Worm (Caenorhabditis elegans) whole organism, L4 larva: ENCODE measurements around the gene igcm-1.
A peak's percentile ranks its signal among the peaks of the same experiment; 100 is the strongest.

ENCODE experiments used
- D1046.2 ChIP-seq: fragments of 200-800 bp; sonication (Bioruptor generic); IDR thresholded peaks from 2 replicates; pipeline ENCODE4 v1.3.6; 2022; ENCODE audit warnings: missing genetic modification characterization, missing compliant biosample characterization
- F10B5.3 ChIP-seq: sonication (generic microtip); optimal IDR thresholded peaks from 2 replicates; lab custom pipeline; 2016; ENCODE audit warnings: mild to moderate bottlenecking, missing genetic modification characterization, missing compliant biosample characterization
- F26F4.8 ChIP-seq: fragments of 200-800 bp; sonication (Bioruptor generic); conservative IDR thresholded peaks from 2 replicates; pipeline ENCODE4 v1.3.6; 2022; ENCODE audit warnings: missing genetic modification characterization, missing compliant biosample characterization
- F37D6.2 ChIP-seq: sonication (generic microtip); optimal IDR thresholded peaks from 2 replicates; lab custom pipeline; 2016; ENCODE audit warnings: mild to moderate bottlenecking, missing genetic modification characterization, missing compliant biosample characterization
- T26A8.4 ChIP-seq: fragments of 200-800 bp; sonication (Bioruptor generic); IDR thresholded peaks from 2 replicates; pipeline ENCODE4 v1.3.6; 2022; ENCODE audit warnings: missing genetic modification characterization, missing compliant biosample characterization
- Y48G9A.11 ChIP-seq: fragments of 200-800 bp; sonication (Bioruptor generic); IDR thresholded peaks from 2 replicates; pipeline ENCODE4 v1.3.6; 2022; ENCODE audit warnings: missing genetic modification reagents, missing genetic modification characterization, missing compliant biosample characterization
- ZK546.5 ChIP-seq, 2 experiments: sonication (generic microtip); optimal IDR thresholded peaks; 2 replicates each; lab custom pipeline; 2017; ENCODE audit warnings: missing biosample characterization in 2 of 2, missing genetic modification characterization in 2 of 2
- aha-1 ChIP-seq: fragments of 150-350 bp; peaks from one replicate; lab custom pipeline; 2014; ENCODE audit warnings: missing biosample characterization, missing genetic modification characterization
- arid-1 ChIP-seq: fragments of 200-800 bp; sonication (Bioruptor generic); conservative IDR thresholded peaks from 2 replicates; pipeline ENCODE4 v1.3.6; 2022; ENCODE audit warnings: missing genetic modification reagents, missing genetic modification characterization, missing compliant biosample characterization
- ceh-28 ChIP-seq: fragments of 150-350 bp; optimal IDR thresholded peaks from 2 replicates; lab custom pipeline; 2014; ENCODE audit warnings: missing biosample characterization, missing genetic modification reagents, missing genetic modification characterization
- ceh-44 ChIP-seq: fragments of 200-800 bp; sonication (Bioruptor generic); IDR thresholded peaks from 2 replicates; pipeline ENCODE4 v1.3.6; 2022; ENCODE audit warnings: missing genetic modification reagents, missing genetic modification characterization, missing compliant biosample characterization
- ces-1 ChIP-seq: fragments of 150-350 bp; sonication (generic microtip); optimal IDR thresholded peaks from 4 replicates; lab custom pipeline; 2014; ENCODE audit warnings: missing biosample characterization, missing genetic modification reagents, missing genetic modification characterization
- cey-2 ChIP-seq: sonication (generic microtip); optimal IDR thresholded peaks from 3 replicates; lab custom pipeline; 2017; ENCODE audit warnings: missing genetic modification characterization, mild to moderate bottlenecking, missing compliant biosample characterization, antibody characterized with exemption, borderline replicate concordance; ENCODE audit not compliant: insufficient read depth
- daf-8 ChIP-seq: fragments of 200-800 bp; sonication (Bioruptor generic); IDR thresholded peaks from 2 replicates; pipeline ENCODE4 v1.3.6; 2022; ENCODE audit warnings: missing genetic modification characterization, missing compliant biosample characterization
- dmd-6 ChIP-seq: fragments of 200-800 bp; sonication (Bioruptor generic); IDR thresholded peaks from 2 replicates; pipeline ENCODE4 v1.3.6; 2022; ENCODE audit warnings: missing genetic modification reagents, missing genetic modification characterization, missing compliant biosample characterization
- dmd-9 ChIP-seq: fragments of 200-800 bp; sonication (Bioruptor generic); IDR thresholded peaks from 2 replicates; pipeline ENCODE4 v1.3.6; 2022; ENCODE audit warnings: missing genetic modification reagents, missing genetic modification characterization, missing compliant biosample characterization
- dve-1 ChIP-seq: sonication (generic microtip); optimal IDR thresholded peaks from 2 replicates; lab custom pipeline; 2017; ENCODE audit warnings: antibody characterized with exemption, mild to moderate bottlenecking, missing genetic modification characterization, missing compliant biosample characterization; ENCODE audit not compliant: insufficient read depth
- egl-27 ChIP-seq: sonication (generic microtip); optimal IDR thresholded peaks from 3 replicates; lab custom pipeline; 2017; ENCODE audit warnings: missing biosample characterization, missing genetic modification reagents, missing genetic modification characterization
- hif-1 ChIP-seq, 2 experiments: sonication (generic microtip); optimal IDR thresholded peaks; 2 replicates each; lab custom pipeline; 2016 to 2017; ENCODE audit warnings: missing compliant biosample characterization in 2 of 2, missing genetic modification characterization in 2 of 2, missing genetic modification reagents in 2 of 2, missing genotype in 2 of 2, mild to moderate bottlenecking in 1 of 2
- hlh-11 ChIP-seq: fragments of 200-800 bp; sonication (Bioruptor generic); optimal IDR thresholded peaks from 2 replicates; lab custom pipeline; 2018; ENCODE audit warnings: mild to moderate bottlenecking, missing genetic modification characterization, missing compliant biosample characterization
- hlh-30 ChIP-seq: sonication (generic microtip); optimal IDR thresholded peaks from 2 replicates; lab custom pipeline; 2017; ENCODE audit warnings: antibody characterized with exemption, mild to moderate bottlenecking, missing genetic modification characterization, missing compliant biosample characterization; ENCODE audit not compliant: insufficient read depth
- jun-1 ChIP-seq: fragments of 150-350 bp; optimal IDR thresholded peaks from 2 replicates; lab custom pipeline; 2014; ENCODE audit warnings: missing biosample characterization, missing genetic modification reagents, missing genetic modification characterization
- lim-7 ChIP-seq: fragments of 200-800 bp; sonication (Bioruptor generic); IDR thresholded peaks from 2 replicates; pipeline ENCODE4 v1.3.6; 2022; ENCODE audit warnings: missing genetic modification characterization, missing compliant biosample characterization
- lin-1 ChIP-seq: fragments of 200-800 bp; sonication (Bioruptor generic); IDR thresholded peaks from 2 replicates; pipeline ENCODE4 v1.3.6; 2022; ENCODE audit warnings: missing genetic modification reagents, missing genetic modification characterization, missing compliant biosample characterization
- lin-15B ChIP-seq: fragments of 150-350 bp; sonication (generic microtip); optimal IDR thresholded peaks from 3 replicates; lab custom pipeline; 2014; ENCODE audit warnings: missing biosample characterization, missing genetic modification characterization
- lin-29 ChIP-seq: fragments of 200-800 bp; sonication (Bioruptor generic); IDR thresholded peaks from 2 replicates; pipeline ENCODE4 v1.3.6; 2022; ENCODE audit warnings: missing genetic modification reagents, missing genetic modification characterization, missing compliant biosample characterization
- lsy-2 ChIP-seq, 2 experiments: fragments of 150-350 bp in 1 of 2; sonication (generic microtip) in 1 of 2; optimal IDR thresholded peaks; 2 replicates each; lab custom pipeline; 2014 to 2017; ENCODE audit warnings: missing biosample characterization in 2 of 2, missing genetic modification characterization in 2 of 2
- madf-5 ChIP-seq, 2 experiments: fragments of 200-800 bp; sonication (Bioruptor generic); IDR thresholded peaks; 2 replicates each; pipeline ENCODE4 v1.3.6; 2022; ENCODE audit warnings: missing compliant biosample characterization in 2 of 2, missing genetic modification characterization in 2 of 2
- madf-9 ChIP-seq: fragments of 200-800 bp; sonication (Bioruptor generic); conservative IDR thresholded peaks from 2 replicates; pipeline ENCODE4 v1.3.6; 2022; ENCODE audit warnings: missing genetic modification reagents, missing genetic modification characterization, missing compliant biosample characterization
- mdl-1 ChIP-seq, 2 experiments: fragments of 150-350 bp in 1 of 2; sonication (generic microtip) in 1 of 2; optimal IDR thresholded peaks; 2 replicates each; lab custom pipeline; 2014 to 2017; ENCODE audit warnings: missing biosample characterization in 2 of 2, missing genetic modification characterization in 2 of 2
- mdt-29 ChIP-seq: fragments of 200-800 bp; sonication (Bioruptor generic); IDR thresholded peaks from 2 replicates; pipeline ENCODE4 v1.3.6; 2022; ENCODE audit warnings: missing genetic modification reagents, missing genetic modification characterization, missing compliant biosample characterization
- mep-1 ChIP-seq: fragments of 150-350 bp; sonication (generic microtip); optimal IDR thresholded peaks from 3 replicates; lab custom pipeline; 2014; ENCODE audit warnings: missing biosample characterization, missing genetic modification characterization
- mxl-2 ChIP-seq: fragments of 200-800 bp; sonication (Bioruptor generic); conservative IDR thresholded peaks from 2 replicates; pipeline ENCODE4 v1.3.6; 2022; ENCODE audit warnings: missing genetic modification reagents, missing genetic modification characterization, missing compliant biosample characterization
- mxl-3 ChIP-seq: fragments of 200-800 bp; sonication (Bioruptor generic); optimal IDR thresholded peaks from 2 replicates; lab custom pipeline; 2018; ENCODE audit warnings: mild to moderate bottlenecking, missing genetic modification characterization, missing compliant biosample characterization
- nhr-10 ChIP-seq: fragments of 150-350 bp; optimal IDR thresholded peaks from 2 replicates; lab custom pipeline; 2014; ENCODE audit warnings: missing biosample characterization, missing genetic modification characterization
- nhr-111 ChIP-seq: fragments of 200-800 bp; sonication (Bioruptor generic); optimal IDR thresholded peaks from 2 replicates; lab custom pipeline; 2018; ENCODE audit warnings: mild to moderate bottlenecking, missing genetic modification characterization, missing compliant biosample characterization
- nhr-28 ChIP-seq: fragments of 150-350 bp; optimal IDR thresholded peaks from 2 replicates; lab custom pipeline; 2014; ENCODE audit warnings: missing biosample characterization, missing genetic modification characterization
- nhr-6 ChIP-seq: fragments of 150-350 bp; optimal IDR thresholded peaks from 2 replicates; lab custom pipeline; 2014; ENCODE audit warnings: missing biosample characterization, missing genetic modification characterization
- nhr-77 ChIP-seq: fragments of 150-350 bp; optimal IDR thresholded peaks from 2 replicates; lab custom pipeline; 2014; ENCODE audit warnings: missing biosample characterization, missing genetic modification characterization
- saeg-2 ChIP-seq: fragments of 200-800 bp; sonication (Bioruptor generic); IDR thresholded peaks from 2 replicates; pipeline ENCODE4 v1.3.6; 2022; ENCODE audit warnings: missing genetic modification reagents, missing genetic modification characterization, missing compliant biosample characterization
- snpc-1.2 ChIP-seq: fragments of 200-800 bp; sonication (Bioruptor generic); IDR thresholded peaks from 2 replicates; pipeline ENCODE4 v1.3.6; 2022; ENCODE audit warnings: missing genetic modification reagents, missing genetic modification characterization, missing compliant biosample characterization
- tag-97 ChIP-seq: fragments of 200-800 bp; sonication (Bioruptor generic); IDR thresholded peaks from 2 replicates; pipeline ENCODE4 v1.3.6; 2022; ENCODE audit warnings: missing genetic modification characterization, missing compliant biosample characterization
- tra-1 ChIP-seq: fragments of 200-800 bp; sonication (Bioruptor generic); IDR thresholded peaks from 2 replicates; pipeline ENCODE4 v1.3.6; 2022; ENCODE audit warnings: missing genetic modification reagents, missing genetic modification characterization, missing compliant biosample characterization
- unc-39 ChIP-seq: sonication (generic microtip); optimal IDR thresholded peaks from 2 replicates; lab custom pipeline; 2017; ENCODE audit warnings: missing biosample characterization, missing genetic modification characterization
- zag-1 ChIP-seq: fragments of 150-350 bp; optimal IDR thresholded peaks from 2 replicates; lab custom pipeline; 2014; ENCODE audit warnings: missing biosample characterization, missing genetic modification characterization

The igcm-1 gene

DNA sequence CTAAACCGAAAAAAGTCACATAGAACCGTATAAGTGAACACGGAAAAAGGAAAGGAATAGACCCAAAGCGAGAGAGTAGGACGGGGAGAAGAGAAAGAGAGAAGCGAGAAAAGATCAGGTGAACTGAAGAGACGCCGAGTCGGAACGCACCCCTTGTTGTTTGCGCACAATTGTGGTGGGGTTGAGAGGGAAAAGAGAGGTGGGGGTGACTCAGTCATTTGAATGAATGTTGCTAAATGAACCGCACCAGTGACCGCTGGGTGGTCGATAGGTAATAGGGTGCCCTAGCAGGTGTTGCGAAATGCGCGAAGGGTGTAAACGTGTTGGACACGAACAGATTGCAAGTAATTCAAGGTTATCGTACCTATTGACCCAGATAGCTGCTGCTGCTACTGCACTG is 19.7 kb upstream of the igcm-1 start, which contains the start of gene lgl-1 (continued):
- TF ChIP-seq lin-1 (GFP tag; lab: Robert Waterston, UW) (no peak), unc-39 (tag; lab: Kevin White, UChicago) (no peak), madf-9 (GFP tag; lab: Robert Waterston, UW) (no peak), mdt-29 (GFP tag; lab: Robert Waterston, UW) (no peak), madf-5 (GFP tag; IDR thresholded peaks at IDR 0.05; lab: Robert Waterston, UW) (no peak), ZK546.5 (tag; optimal IDR thresholded peaks at IDR 0.05; lab: Kevin White, UChicago) (no peak), dmd-6 (GFP tag; lab: Robert Waterston, UW) (no peak), nhr-28 (tag; lab: Kevin White, UChicago) (peak; percentile 52), lin-15B (tag; lab: Kevin White, UChicago) (no peak), ces-1 (GFP tag; lab: Kevin White, UChicago) (no peak), tag-97 (no peak), mxl-2 (GFP tag; lab: Robert Waterston, UW) (no peak), T26A8.4 (0 out of 2 replicates have a peak, but pooled peaks have one; percentile 31), F26F4.8 (GFP tag; lab: Robert Waterston, UW) (no peak), hlh-11 (peak; percentile 39), egl-27 (tag; lab: Kevin White, UChicago) (no peak), ceh-28 (tag; lab: Kevin White, UChicago) (no peak), F37D6.2 (tag; lab: Kevin White, UChicago) (no peak), saeg-2 (GFP tag; lab: Robert Waterston, UW) (no peak), mep-1 (tag; lab: Kevin White, UChicago) (peak; percentile 45), tra-1 (no peak), mxl-3 (GFP tag; lab: Kevin White, UChicago) (peak; percentile 45), daf-8 (GFP tag; lab: Robert Waterston, UW) (no peak)

DNA sequence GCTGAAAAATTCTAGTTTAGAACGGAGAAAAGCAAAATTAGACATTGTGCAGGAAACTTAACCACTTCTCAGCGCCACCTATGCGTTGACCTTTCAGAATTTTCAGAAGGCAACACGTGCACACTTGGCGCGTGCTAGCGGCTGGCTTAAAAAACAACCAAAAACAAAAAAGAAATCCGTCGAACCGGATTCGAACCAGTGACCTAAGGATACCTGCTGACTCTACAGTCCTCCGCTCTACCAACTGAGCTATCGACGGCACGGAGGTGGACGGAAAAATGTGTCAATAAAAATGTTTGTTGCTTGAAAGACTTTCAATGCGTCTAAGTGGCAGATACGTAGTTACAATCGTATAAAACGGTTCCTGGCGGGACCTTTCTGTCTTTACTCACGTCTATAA is 13.9 kb upstream of the igcm-1 start:
- TF ChIP-seq ceh-44 (GFP tag; lab: Robert Waterston, UW) (0 out of 2 replicates have a peak, but pooled peaks have one; percentile 8), Y48G9A.11 (GFP tag; lab: Robert Waterston, UW) (0 out of 2 replicates have a peak, but pooled peaks have one; percentile 13), aha-1 (tag; lab: Kevin White, UChicago) (peak; percentile 86), nhr-6 (tag; lab: Kevin White, UChicago) (no peak), lin-29 (GFP tag; lab: Robert Waterston, UW) (no peak), arid-1 (GFP tag; lab: Robert Waterston, UW) (peak; percentile 57), hlh-30 (tag; lab: Kevin White, UChicago) (peak; percentile 42), mxl-2 (GFP tag; lab: Robert Waterston, UW) (0 out of 2 replicates have a peak, but pooled peaks have one; percentile 55), zag-1 (tag; lab: Kevin White, UChicago) (no peak), lim-7 (GFP tag; lab: Robert Waterston, UW) (peak; percentile 55; the same call in 1 of the 2 replicates), hlh-11 (peak; percentile 5), dmd-6 (GFP tag; lab: Robert Waterston, UW) (peak; percentile 21; the same call in 1 of the 2 replicates), nhr-111 (no peak), snpc-1.2 (GFP tag; lab: Robert Waterston, UW) (peak; percentile 56; the same call in 1 of the 2 replicates), D1046.2 (0 out of 2 replicates have a peak, but pooled peaks have one; percentile 25), madf-9 (GFP tag; lab: Robert Waterston, UW) (0 out of 2 replicates have a peak, but pooled peaks have one; percentile 20), dmd-9 (GFP tag; lab: Robert Waterston, UW) (0 out of 2 replicates have a peak, but pooled peaks have one; percentile 42)

DNA sequence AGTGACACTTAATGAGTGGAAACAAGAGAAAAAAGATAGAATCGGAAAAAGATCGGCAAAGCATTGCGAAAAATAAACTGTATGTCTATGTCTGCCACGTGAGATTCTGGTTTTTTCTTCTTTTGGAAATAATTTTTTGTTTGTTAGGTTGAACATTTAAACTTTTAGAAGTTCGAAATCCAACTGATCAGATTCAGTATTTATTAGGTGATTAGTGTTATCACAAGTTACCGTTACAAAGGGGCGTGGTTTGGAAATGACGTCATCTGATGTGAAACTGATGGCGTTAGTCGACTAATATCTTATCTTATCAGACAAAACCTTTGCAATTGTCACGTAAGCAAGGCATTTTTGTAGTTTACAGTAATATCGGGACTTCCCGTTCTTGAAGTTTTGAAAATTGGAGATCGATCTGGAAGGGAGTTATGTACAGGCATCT is 13.0 kb upstream of the igcm-1 start:
- no peak for TF ChIP-seq ces-1 (GFP tag; lab: Kevin White, UChicago)
- TF ChIP-seq F10B5.3 = no peak
- no peak for TF ChIP-seq F37D6.2 (tag; lab: Kevin White, UChicago)
- TF ChIP-seq dve-1 (tag; lab: Kevin White, UChicago) = peak; percentile 14
- peak; percentile 36 for TF ChIP-seq cey-2 (tag; lab: Kevin White, UChicago)
- TF ChIP-seq ZK546.5 (tag; optimal IDR thresholded peaks at IDR 0.05; lab: Kevin White, UChicago) = no peak
- peak; percentile 27 for TF ChIP-seq nhr-77 (tag; lab: Kevin White, UChicago)
- peak; percentile 74 for TF ChIP-seq hlh-30 (tag; lab: Kevin White, UChicago)
- TF ChIP-seq jun-1 (tag; lab: Kevin White, UChicago) = no peak
- peak in 1 of 2 experiments; percentile 35 for TF ChIP-seq lsy-2 (tag; optimal IDR thresholded peaks at IDR 0.05; lab: Kevin White, UChicago)
- no peak for TF ChIP-seq snpc-1.2 (GFP tag; lab: Robert Waterston, UW)
- TF ChIP-seq nhr-10 (tag; lab: Kevin White, UChicago) = peak; percentile 15
- no peak for TF ChIP-seq ceh-28 (tag; lab: Kevin White, UChicago)
- TF ChIP-seq hif-1 (tag; optimal IDR thresholded peaks at IDR 0.05; lab: Kevin White, UChicago) = peak; percentile 79 to 94
- peak; percentile 73 for TF ChIP-seq hlh-11
- peak; percentile 100 for TF ChIP-seq aha-1 (tag; lab: Kevin White, UChicago)
- TF ChIP-seq lin-1 (GFP tag; lab: Robert Waterston, UW) = 0 out of 2 replicates have a peak, but pooled peaks have one; percentile 14
- TF ChIP-seq nhr-6 (tag; lab: Kevin White, UChicago) = no peak
- peak; percentile 61 to 85 for TF ChIP-seq mdl-1 (tag; optimal IDR thresholded peaks at IDR 0.05; lab: Kevin White, UChicago)
- no peak for TF ChIP-seq ceh-44 (GFP tag; lab: Robert Waterston, UW)
